Worm (Caenorhabditis elegans) whole organism, L4 larva: Measurements from ENCODE around the gene T15B7.14.

ENCODE experiments used
- T20F7.1 ChIP-seq: fragments of 200-800 bp; sonication (Bioruptor generic); optimal IDR thresholded peaks from 2 replicates; lab custom pipeline; 2018; ENCODE audit warnings: mild to moderate bottlenecking, missing genetic modification characterization, missing compliant biosample characterization
- ceh-28 ChIP-seq: fragments of 150-350 bp; optimal IDR thresholded peaks from 2 replicates; lab custom pipeline; 2014; ENCODE audit warnings: missing biosample characterization, missing genetic modification reagents, missing genetic modification characterization
- ctbp-1 ChIP-seq: fragments of 200-800 bp; sonication (Bioruptor generic); IDR thresholded peaks from 2 replicates; pipeline ENCODE4 v1.3.6; 2022; ENCODE audit warnings: missing genetic modification reagents, missing genetic modification characterization, missing compliant biosample characterization
- daf-8 ChIP-seq: fragments of 200-800 bp; sonication (Bioruptor generic); IDR thresholded peaks from 2 replicates; pipeline ENCODE4 v1.3.6; 2022; ENCODE audit warnings: missing genetic modification characterization, missing compliant biosample characterization
- dmd-6 ChIP-seq: fragments of 200-800 bp; sonication (Bioruptor generic); IDR thresholded peaks from 2 replicates; pipeline ENCODE4 v1.3.6; 2022; ENCODE audit warnings: missing genetic modification reagents, missing genetic modification characterization, missing compliant biosample characterization
- lin-39 ChIP-seq: fragments of 150-350 bp; optimal IDR thresholded peaks from 2 replicates; lab custom pipeline; 2014; ENCODE audit warnings: missing biosample characterization, missing genetic modification reagents, missing genetic modification characterization
- lsy-2 ChIP-seq, 2 experiments: fragments of 150-350 bp in 1 of 2; sonication (generic microtip) in 1 of 2; optimal IDR thresholded peaks; 2 replicates each; lab custom pipeline; 2014 to 2017; ENCODE audit warnings: missing biosample characterization in 2 of 2, missing genetic modification characterization in 2 of 2
- mdl-1 ChIP-seq, 2 experiments: fragments of 150-350 bp in 1 of 2; sonication (generic microtip) in 1 of 2; optimal IDR thresholded peaks; 2 replicates each; lab custom pipeline; 2014 to 2017; ENCODE audit warnings: missing biosample characterization in 2 of 2, missing genetic modification characterization in 2 of 2
- nhr-11 ChIP-seq: fragments of 150-350 bp; optimal IDR thresholded peaks from 2 replicates; lab custom pipeline; 2014; ENCODE audit warnings: missing biosample characterization, missing genetic modification characterization
- nhr-48 ChIP-seq: sonication (generic microtip); optimal IDR thresholded peaks from 2 replicates; lab custom pipeline; 2016; ENCODE audit warnings: mild to moderate bottlenecking, missing genetic modification characterization, missing compliant biosample characterization
- nhr-77 ChIP-seq: fragments of 150-350 bp; optimal IDR thresholded peaks from 2 replicates; lab custom pipeline; 2014; ENCODE audit warnings: missing biosample characterization, missing genetic modification characterization
- skn-1 ChIP-seq: fragments of 150-350 bp; optimal IDR thresholded peaks from 2 replicates; lab custom pipeline; 2014; ENCODE audit warnings: missing biosample characterization, missing genetic modification characterization

DNA sequence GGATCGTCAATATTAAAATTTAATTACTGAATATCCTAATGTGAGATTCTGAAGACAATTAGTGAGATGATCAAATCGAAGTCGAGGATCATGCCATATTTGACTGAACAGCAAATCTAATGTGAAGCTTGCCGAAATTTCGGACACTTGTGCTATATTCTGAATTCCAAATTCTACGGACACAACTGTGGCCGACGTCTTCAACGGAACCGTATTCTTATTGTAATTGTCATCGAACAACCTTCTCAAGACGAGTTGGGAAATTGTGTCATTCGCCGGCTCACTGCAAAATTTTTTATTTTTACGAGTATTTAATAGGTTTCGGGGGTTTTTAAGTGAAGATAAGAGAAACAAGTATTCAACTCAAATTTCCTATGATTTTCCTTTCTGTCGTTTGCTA lies 7.3 kb upstream of the T15B7.14 start, which contains the start of gene T15B7.1:
- no peak for TF ChIP-seq ctbp-1 (GFP tag; lab: Robert Waterston, UW)
- TF ChIP-seq mdl-1 (tag; optimal IDR thresholded peaks at IDR 0.05; lab: Kevin White, UChicago), result no peak
- no peak for TF ChIP-seq ceh-28 (tag; lab: Kevin White, UChicago)
- TF ChIP-seq T20F7.1, result no peak
- TF ChIP-seq lsy-2 (tag; optimal IDR thresholded peaks at IDR 0.05; lab: Kevin White, UChicago), result no peak
- TF ChIP-seq skn-1 (tag; lab: Kevin White, UChicago), result no peak
- no peak for TF ChIP-seq nhr-77 (tag; lab: Kevin White, UChicago)
- no peak for TF ChIP-seq lin-39 (tag; lab: Kevin White, UChicago)
- no peak for TF ChIP-seq nhr-48 (tag; lab: Kevin White, UChicago)
- no peak for TF ChIP-seq daf-8 (GFP tag; lab: Robert Waterston, UW)
- TF ChIP-seq dmd-6 (GFP tag; lab: Robert Waterston, UW), result no peak
- TF ChIP-seq nhr-11 (tag; lab: Kevin White, UChicago), result no peak
